Worm (Caenorhabditis elegans) whole organism, L2 larva: ENCODE data around the gene F45G2.7.

Source experiments
- C34F6.9 ChIP-seq: fragments of 150-350 bp; optimal IDR thresholded peaks from 2 replicates; lab custom pipeline; 2014; ENCODE audit warnings: missing biosample characterization, missing genetic modification characterization
- F13H6.1 ChIP-seq: sonication (generic microtip); optimal IDR thresholded peaks from 2 replicates; lab custom pipeline; 2016; ENCODE audit warnings: missing genetic modification characterization, missing compliant biosample characterization
- R02D3.7 ChIP-seq: fragments of 150-350 bp; optimal IDR thresholded peaks from 2 replicates; lab custom pipeline; 2014; ENCODE audit warnings: missing biosample characterization, missing genetic modification characterization
- Y55F3AM.14 ChIP-seq: fragments of 200-800 bp; sonication (Bioruptor generic); optimal IDR thresholded peaks from 2 replicates; lab custom pipeline; 2018; ENCODE audit warnings: mild to moderate bottlenecking, missing genetic modification characterization, missing compliant biosample characterization
- ZK546.5 ChIP-seq: sonication (generic microtip); optimal IDR thresholded peaks from 2 replicates; lab custom pipeline; 2017; ENCODE audit warnings: missing biosample characterization, missing genetic modification characterization
- aly-2 ChIP-seq: fragments of 150-350 bp; optimal IDR thresholded peaks from 2 replicates; lab custom pipeline; 2014; ENCODE audit warnings: missing biosample characterization, missing genetic modification characterization
- ama-1 ChIP-seq: fragments of 150-350 bp; optimal IDR thresholded peaks from 2 replicates; lab custom pipeline; 2018; ENCODE audit warnings: inconsistent platforms
- blmp-1 ChIP-seq: sonication (generic microtip); optimal IDR thresholded peaks from 2 replicates; lab custom pipeline; 2017; ENCODE audit warnings: missing genetic modification characterization, mild to moderate bottlenecking, missing compliant biosample characterization, antibody characterized with exemption, moderate library complexity; ENCODE audit not compliant: insufficient read depth
- crh-2 ChIP-seq: sonication (generic microtip); optimal IDR thresholded peaks from 2 replicates; lab custom pipeline; 2017; ENCODE audit warnings: missing biosample characterization, missing genetic modification characterization
- dmd-4 ChIP-seq: sonication (generic microtip); optimal IDR thresholded peaks from 2 replicates; lab custom pipeline; 2017; ENCODE audit warnings: missing biosample characterization, missing genetic modification characterization
- elt-1 ChIP-seq: fragments of 150-350 bp; optimal IDR thresholded peaks from 2 replicates; lab custom pipeline; 2014; ENCODE audit warnings: missing biosample characterization, missing genetic modification characterization
- fos-1 ChIP-seq: fragments of 150-350 bp; optimal IDR thresholded peaks from 2 replicates; lab custom pipeline; 2014; ENCODE audit warnings: missing biosample characterization, missing genetic modification characterization
- gmeb-1 ChIP-seq: fragments of 150-350 bp; optimal IDR thresholded peaks from 2 replicates; lab custom pipeline; 2014; ENCODE audit warnings: missing biosample characterization, missing genetic modification characterization
- lin-11 ChIP-seq: fragments of 150-350 bp; sonication (generic microtip); optimal IDR thresholded peaks from 2 replicates; lab custom pipeline; 2014; ENCODE audit warnings: missing biosample characterization, missing genetic modification characterization, inconsistent platforms, mixed read lengths
- lin-13 ChIP-seq: fragments of 150-350 bp; optimal IDR thresholded peaks from 2 replicates; lab custom pipeline; 2014; ENCODE audit warnings: missing biosample characterization, missing genetic modification reagents, missing genetic modification characterization
- lsy-2 ChIP-seq, 2 experiments: fragments of 150-350 bp in 1 of 2; sonication (generic microtip) in 1 of 2; optimal IDR thresholded peaks; 2 replicates each; lab custom pipeline; 2014 to 2017; ENCODE audit warnings: missing biosample characterization in 2 of 2, missing genetic modification characterization in 2 of 2
- mab-5 ChIP-seq: fragments of 150-350 bp; optimal IDR thresholded peaks from 2 replicates; lab custom pipeline; 2014; ENCODE audit warnings: missing biosample characterization, missing genetic modification characterization
- mbf-1 ChIP-seq: sonication (generic microtip); optimal IDR thresholded peaks from 2 replicates; lab custom pipeline; 2017; ENCODE audit warnings: missing biosample characterization, missing genetic modification characterization
- mdl-1 ChIP-seq, 2 experiments: fragments of 150-350 bp in 1 of 2; sonication (generic microtip) in 1 of 2; optimal IDR thresholded peaks; 2 replicates each; lab custom pipeline; 2017; ENCODE audit warnings: missing biosample characterization in 2 of 2, missing genetic modification characterization in 2 of 2
- nhr-10 ChIP-seq: sonication (generic microtip); optimal IDR thresholded peaks from 2 replicates; lab custom pipeline; 2017; ENCODE audit warnings: missing biosample characterization, missing genetic modification characterization
- nhr-11 ChIP-seq: fragments of 150-350 bp; optimal IDR thresholded peaks from 2 replicates; lab custom pipeline; 2014; ENCODE audit warnings: missing biosample characterization, missing genetic modification characterization
- nhr-12 ChIP-seq: fragments of 150-350 bp; optimal IDR thresholded peaks from 2 replicates; lab custom pipeline; 2014; ENCODE audit warnings: missing biosample characterization, missing genetic modification characterization
- nhr-129 ChIP-seq: fragments of 150-350 bp; optimal IDR thresholded peaks from 2 replicates; lab custom pipeline; 2014; ENCODE audit warnings: missing biosample characterization, missing genetic modification characterization
- nhr-21 ChIP-seq: fragments of 150-350 bp; optimal IDR thresholded peaks from 2 replicates; lab custom pipeline; 2014; ENCODE audit warnings: missing biosample characterization, missing genetic modification characterization
- nhr-23 ChIP-seq: fragments of 150-350 bp; optimal IDR thresholded peaks from 2 replicates; lab custom pipeline; 2014; ENCODE audit warnings: missing biosample characterization, missing genetic modification reagents, missing genetic modification characterization
- nhr-25 ChIP-seq: fragments of 150-350 bp; sonication (generic microtip); optimal IDR thresholded peaks from 3 replicates; lab custom pipeline; 2014; ENCODE audit warnings: missing biosample characterization, missing genetic modification characterization
- nhr-77 ChIP-seq: fragments of 150-350 bp; optimal IDR thresholded peaks from 2 replicates; lab custom pipeline; 2014; ENCODE audit warnings: missing biosample characterization, missing genetic modification characterization
- sem-4 ChIP-seq: fragments of 150-350 bp; optimal IDR thresholded peaks from 2 replicates; lab custom pipeline; 2014; ENCODE audit warnings: missing biosample characterization, missing genetic modification reagents, missing genetic modification characterization
- skn-1 ChIP-seq: sonication (generic microtip); optimal IDR thresholded peaks from 2 replicates; lab custom pipeline; 2017; ENCODE audit warnings: missing biosample characterization, missing genetic modification characterization
- sma-9 ChIP-seq, 2 experiments: fragments of 150-350 bp in 1 of 2; sonication (generic microtip) in 1 of 2; optimal IDR thresholded peaks; 2 replicates each; lab custom pipeline; 2014 to 2016; ENCODE audit warnings: missing genetic modification characterization in 2 of 2, mild to moderate bottlenecking in 1 of 2, missing biosample characterization in 1 of 2, missing compliant biosample characterization in 1 of 2, missing genetic modification reagents in 1 of 2, moderate library complexity in 1 of 2
- snpc-4 ChIP-seq: fragments of 150-350 bp; optimal IDR thresholded peaks from 2 replicates; lab custom pipeline; 2014; ENCODE audit warnings: missing biosample characterization, missing genetic modification characterization
- unc-39 ChIP-seq: fragments of 150-350 bp; optimal IDR thresholded peaks from 2 replicates; lab custom pipeline; 2014; ENCODE audit warnings: missing biosample characterization, missing genetic modification characterization
- unc-55 ChIP-seq: fragments of 150-350 bp; sonication (generic microtip); optimal IDR thresholded peaks from 3 replicates; lab custom pipeline; 2014; ENCODE audit warnings: missing biosample characterization, missing genetic modification reagents, missing genetic modification characterization
- unc-62 ChIP-seq: fragments of 150-350 bp; optimal IDR thresholded peaks from 2 replicates; lab custom pipeline; 2014; ENCODE audit warnings: missing biosample characterization, missing genetic modification reagents, missing genetic modification characterization
- ztf-4 ChIP-seq: fragments of 150-350 bp; optimal IDR thresholded peaks from 2 replicates; lab custom pipeline; 2014; ENCODE audit warnings: missing biosample characterization, missing genetic modification characterization

F45G2.7 gene

ce11 chrIII:13455207-13455606 lies 20.9 kb upstream of the F45G2.7 start, which contains the start of gene cua-1:
TSS of gene cua-1 (minus strand) at chrIII:13455307.
- TF ChIP-seq F13H6.1 (tag; lab: Kevin White, UChicago): no peak
- no peak for TF ChIP-seq blmp-1 (tag; lab: Kevin White, UChicago)
- TF ChIP-seq lin-11: no peak
- no peak for TF ChIP-seq sma-9 (GFP tag; optimal IDR thresholded peaks at IDR 0.05; lab: Kevin White, UChicago)
- no peak for TF ChIP-seq sma-9 (tag; optimal IDR thresholded peaks at IDR 0.05; lab: Kevin White, UChicago)
- no peak for TF ChIP-seq unc-62 (GFP tag; lab: Kevin White, UChicago)
- no peak for TF ChIP-seq ama-1 (lab: Kevin White, UChicago)
- no peak for TF ChIP-seq nhr-129 (tag; lab: Kevin White, UChicago)
- TF ChIP-seq nhr-10 (tag; lab: Kevin White, UChicago): no peak
- TF ChIP-seq sem-4 (tag; lab: Kevin White, UChicago): no peak
- TF ChIP-seq nhr-11: no peak
- TF ChIP-seq aly-2 (tag; lab: Kevin White, UChicago): no peak
- TF ChIP-seq mab-5 (tag; lab: Kevin White, UChicago): no peak
- no peak for TF ChIP-seq nhr-25 (tag; lab: Kevin White, UChicago)
- TF ChIP-seq C34F6.9 (tag; lab: Kevin White, UChicago): no peak
- no peak for TF ChIP-seq nhr-12 (tag; lab: Kevin White, UChicago)
- no peak for TF ChIP-seq lsy-2 (tag; optimal IDR thresholded peaks at IDR 0.05; lab: Kevin White, UChicago)

ce11 chrIII:13452824-13453223 lies 18.5 kb upstream of the F45G2.7 start:
- TF ChIP-seq C34F6.9 (tag; lab: Kevin White, UChicago): no peak
- TF ChIP-seq fos-1: peak; percentile 31

- TF ChIP-seq crh-2 (tag; lab: Kevin White, UChicago): peak; percentile 15
- TF ChIP-seq elt-1 (tag; lab: Kevin White, UChicago): no peak
- TF ChIP-seq C34F6.9 (tag; lab: Kevin White, UChicago): peak; percentile 54
- TF ChIP-seq lin-13 (GFP tag; lab: Kevin White, UChicago): peak; percentile 37
- TF ChIP-seq ztf-4 (tag; lab: Kevin White, UChicago): no peak
- TF ChIP-seq nhr-25 (tag; lab: Kevin White, UChicago): peak; percentile 6
- TF ChIP-seq R02D3.7 (tag; lab: Kevin White, UChicago): no peak
- no peak for TF ChIP-seq nhr-10 (tag; lab: Kevin White, UChicago)
- TF ChIP-seq skn-1 (tag; lab: Kevin White, UChicago): no peak
- TF ChIP-seq nhr-23 (tag; lab: Kevin White, UChicago): no peak
- TF ChIP-seq gmeb-1 (tag; lab: Kevin White, UChicago): peak; percentile 90
- no peak for TF ChIP-seq dmd-4 (tag; lab: Kevin White, UChicago)
- TF ChIP-seq lsy-2 (tag; optimal IDR thresholded peaks at IDR 0.05; lab: Kevin White, UChicago): peak in 1 of 2 experiments; percentile 64
- TF ChIP-seq unc-55 (GFP tag; lab: Kevin White, UChicago): peak; percentile 63
- TF ChIP-seq nhr-12 (tag; lab: Kevin White, UChicago): no peak
- no peak for TF ChIP-seq mbf-1 (tag; lab: Kevin White, UChicago)
- no peak for TF ChIP-seq ZK546.5 (tag; lab: Kevin White, UChicago)
- TF ChIP-seq Y55F3AM.14 (GFP tag; lab: Kevin White, UChicago): no peak
Observed at ce11 chrIII:13439415-13439814, 5.1 kb upstream of the F45G2.7 start, which contains the start of gene ciao-2B. TSS of gene ciao-2B (minus strand) at chrIII:13439544.

- no peak for TF ChIP-seq nhr-77 (tag; lab: Kevin White, UChicago)
- no peak for TF ChIP-seq unc-39 (tag; lab: Kevin White, UChicago)
- no peak for TF ChIP-seq aly-2 (tag; lab: Kevin White, UChicago)
- TF ChIP-seq unc-55 (GFP tag; lab: Kevin White, UChicago): no peak
- no peak for TF ChIP-seq nhr-21 (tag; lab: Kevin White, UChicago)
- TF ChIP-seq mdl-1 (tag; optimal IDR thresholded peaks at IDR 0.05; lab: Kevin White, UChicago): no peak
- TF ChIP-seq snpc-4 (tag; lab: Kevin White, UChicago): no peak
Observed at ce11 chrIII:13436843-13437242, 2.5 kb upstream of the F45G2.7 start, which contains the start of gene F45G2.9. TSS of gene F45G2.9 (minus strand) at chrIII:13436943.
